Worm (Caenorhabditis elegans) whole organism, L4/young adult: ENCODE measurements around the gene ZK488.5.

Experiments
- W03F9.2 ChIP-seq: fragments of 150-350 bp; optimal IDR thresholded peaks from 2 replicates; lab custom pipeline; 2014; ENCODE audit warnings: missing biosample characterization, missing genetic modification characterization
- him-1 ChIP-seq: sonication (generic microtip); optimal IDR thresholded peaks from 2 replicates; lab custom pipeline; 2016; ENCODE audit warnings: missing genotype, missing genetic modification reagents, missing genetic modification characterization, missing compliant biosample characterization

DNA sequence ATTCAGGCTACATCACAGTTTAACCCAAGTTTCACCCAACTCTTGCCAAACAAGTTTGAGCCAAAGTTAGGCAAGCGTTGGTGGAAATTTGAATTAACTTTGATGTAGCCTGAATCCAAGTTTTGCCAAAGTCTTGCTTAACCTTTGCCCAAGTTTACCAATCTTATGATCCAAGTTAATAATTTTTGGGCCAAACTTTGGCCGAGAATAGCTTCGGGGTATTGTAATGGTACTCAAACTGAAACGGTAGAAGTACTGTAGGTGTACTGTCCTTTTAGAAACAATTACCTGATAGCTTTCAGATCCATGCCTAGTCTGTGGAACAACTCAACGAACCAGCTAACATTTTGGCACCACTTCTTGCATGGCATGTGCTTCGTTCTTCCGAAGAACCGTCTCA lies 7.2 kb downstream of the ZK488.5 start, which contains the start of gene nhr-251:
- TF ChIP-seq him-1 (tag; lab: Kevin White, UChicago) (no peak), W03F9.2 (tag; lab: Kevin White, UChicago) (no peak)
